Fruit fly (Drosophila melanogaster) whole organism, embryonic: ENCODE results near the gene CG31445.
A peak's percentile ranks its signal among the peaks of the same experiment; 100 is the strongest.

Experiments
- Asciz ChIP-seq: fragments of 200-800 bp; sonication (Bioruptor generic); optimal IDR thresholded peaks from 2 replicates; lab custom pipeline; 2017; ENCODE audit warnings: missing biosample characterization, mild to moderate bottlenecking, missing genetic modification characterization, missing genetic modification reagents
- Atf3 ChIP-seq: fragments of 200-800 bp; sonication (Bioruptor generic); optimal IDR thresholded peaks from 3 replicates; lab custom pipeline; 2016; ENCODE audit warnings: missing biosample characterization, missing genetic modification characterization
- Atf6 ChIP-seq: fragments of 200-800 bp; sonication (Bioruptor generic); IDR thresholded peaks from 2 replicates; pipeline ENCODE4 v1.3.6; 2022; ENCODE audit warnings: missing biosample characterization, missing genetic modification characterization
- Bteb2 ChIP-seq: fragments of 200-800 bp; sonication (Bioruptor generic); optimal IDR thresholded peaks from 2 replicates; lab custom pipeline; 2016; ENCODE audit warnings: missing biosample characterization, missing genetic modification characterization
- CG10209 ChIP-seq: fragments of 200-800 bp; sonication (Bioruptor generic); optimal IDR thresholded peaks from 3 replicates; lab custom pipeline; 2017; ENCODE audit warnings: missing biosample characterization, mild to moderate bottlenecking, missing genetic modification characterization, missing genetic modification reagents
- CG10366 ChIP-seq: fragments of 200-800 bp; sonication (Bioruptor generic); IDR thresholded peaks from 2 replicates; pipeline ENCODE4 v1.3.6; 2022; ENCODE audit warnings: missing biosample characterization, missing genetic modification characterization
- CG10462 ChIP-seq: fragments of 200-800 bp; sonication (Bioruptor generic); optimal IDR thresholded peaks from 2 replicates; lab custom pipeline; 2016; ENCODE audit warnings: missing biosample characterization, missing genetic modification characterization
- CG15011 ChIP-seq: fragments of 200-800 bp; sonication (Bioruptor generic); optimal IDR thresholded peaks from 3 replicates; lab custom pipeline; 2018; ENCODE audit warnings: missing biosample characterization, mild to moderate bottlenecking, missing genetic modification characterization
- CG15073 ChIP-seq: fragments of 200-800 bp; sonication (Bioruptor generic); optimal IDR thresholded peaks from 2 replicates; lab custom pipeline; 2016; ENCODE audit warnings: missing biosample characterization, missing genetic modification characterization
- CG1647 ChIP-seq: fragments of 200-800 bp; sonication (Bioruptor generic); optimal IDR thresholded peaks from 3 replicates; lab custom pipeline; 2016; ENCODE audit warnings: missing biosample characterization, missing genetic modification characterization
- CG16779 ChIP-seq: fragments of 200-800 bp; sonication (Bioruptor generic); IDR thresholded peaks from 2 replicates; pipeline ENCODE4 v1.3.6; 2022; ENCODE audit warnings: missing biosample characterization, missing genetic modification characterization
- CG16813 ChIP-seq: fragments of 200-800 bp; sonication (Bioruptor generic); IDR thresholded peaks from 3 replicates; pipeline ENCODE4 v1.3.6; 2022; ENCODE audit warnings: missing biosample characterization, missing genetic modification characterization; ENCODE audit not compliant: partially characterized antibody
- CG2199 ChIP-seq: fragments of 200-800 bp; sonication (Bioruptor generic); IDR thresholded peaks from 3 replicates; pipeline ENCODE4 v1.3.6; 2022; ENCODE audit warnings: missing biosample characterization, missing genetic modification characterization
- CG4820 ChIP-seq: fragments of 200-800 bp; sonication (Bioruptor generic); optimal IDR thresholded peaks from 3 replicates; lab custom pipeline; 2016; ENCODE audit warnings: missing biosample characterization, missing genetic modification characterization
- CG6272 ChIP-seq: fragments of 200-800 bp; sonication (Bioruptor generic); IDR thresholded peaks from 2 replicates; pipeline ENCODE4 v1.3.6; 2022; ENCODE audit warnings: missing biosample characterization, missing genetic modification characterization
- CG6654 ChIP-seq: fragments of 200-800 bp; sonication (Bioruptor generic); optimal IDR thresholded peaks from 2 replicates; lab custom pipeline; 2017; ENCODE audit warnings: missing biosample characterization, mild to moderate bottlenecking, missing genetic modification characterization
- CG6813 ChIP-seq: fragments of 200-800 bp; sonication (Bioruptor generic); optimal IDR thresholded peaks from 2 replicates; lab custom pipeline; 2017; ENCODE audit warnings: missing biosample characterization, missing genetic modification characterization, mild to moderate bottlenecking, moderate library complexity, missing genetic modification reagents
- CG7357 ChIP-seq: fragments of 200-800 bp; sonication (Bioruptor generic); IDR thresholded peaks from 3 replicates; pipeline ENCODE4 v1.3.6; 2022; ENCODE audit warnings: missing biosample characterization, missing genetic modification characterization
- CG7928 ChIP-seq: fragments of 200-800 bp; sonication (Bioruptor generic); optimal IDR thresholded peaks from 2 replicates; lab custom pipeline; 2017; ENCODE audit warnings: missing biosample characterization, mild to moderate bottlenecking, missing genetic modification characterization
- D ChIP-seq, 2 experiments: fragments of 200-800 bp in 1 of 2; fragments of >200 bp in 1 of 2; sonication (Bioruptor generic) in 1 of 2; optimal IDR thresholded peaks; 2 replicates in 1 of 2; 3 replicates in 1 of 2; lab custom pipeline; 2017; ENCODE audit warnings: mild to moderate bottlenecking in 1 of 2, missing biosample characterization in 1 of 2, missing genetic modification characterization in 1 of 2, missing genetic modification reagents in 1 of 2
- Dad ChIP-seq: fragments of 200-800 bp; sonication (Bioruptor generic); optimal IDR thresholded peaks from 3 replicates; lab custom pipeline; 2016; ENCODE audit warnings: missing biosample characterization, missing genetic modification characterization
- Drgx ChIP-seq: fragments of 200-800 bp; sonication (Bioruptor generic); IDR thresholded peaks from 2 replicates; pipeline ENCODE4 v1.3.6; 2022; ENCODE audit warnings: missing biosample characterization, missing genetic modification characterization
- E2f2 ChIP-seq: fragments of 200-800 bp; sonication (Bioruptor generic); IDR thresholded peaks from 2 replicates; pipeline ENCODE4 v1.3.6; 2022; ENCODE audit warnings: missing biosample characterization, missing genetic modification characterization
- Gsc ChIP-seq: fragments of 200-800 bp; sonication (Bioruptor generic); IDR thresholded peaks from 2 replicates; pipeline ENCODE4 v1.3.6; 2022; ENCODE audit warnings: missing biosample characterization, missing genetic modification characterization
- H2.0 ChIP-seq: fragments of 200-800 bp; sonication (Bioruptor generic); IDR thresholded peaks from 2 replicates; pipeline ENCODE4 v1.3.6; 2022; ENCODE audit warnings: missing biosample characterization, missing genetic modification characterization
- Jarid2 ChIP-seq: fragments of 200-800 bp; sonication (Bioruptor generic); optimal IDR thresholded peaks from 3 replicates; lab custom pipeline; 2017; ENCODE audit warnings: mild to moderate bottlenecking, missing biosample characterization, missing genetic modification reagents, missing genetic modification characterization
- MBD-R2 ChIP-seq: fragments of 200-800 bp; sonication (Bioruptor generic); IDR thresholded peaks from 2 replicates; pipeline ENCODE4 v1.3.6; 2022; ENCODE audit warnings: missing biosample characterization, missing genetic modification characterization
- Oli ChIP-seq: fragments of 200-800 bp; sonication (Bioruptor generic); optimal IDR thresholded peaks from 2 replicates; lab custom pipeline; 2018; ENCODE audit warnings: missing biosample characterization, mild to moderate bottlenecking, missing genetic modification characterization, moderate library complexity
- Opbp ChIP-seq: fragments of 200-800 bp; sonication (Bioruptor generic); IDR thresholded peaks from 3 replicates; pipeline ENCODE4 v1.3.6; 2022; ENCODE audit warnings: missing biosample characterization, missing genetic modification characterization; ENCODE audit not compliant: partially characterized antibody
- Xbp1 ChIP-seq: fragments of 200-800 bp; sonication (Bioruptor generic); optimal IDR thresholded peaks from 3 replicates; lab custom pipeline; 2016; ENCODE audit warnings: missing biosample characterization, mild to moderate bottlenecking, missing genetic modification characterization
- YL-1 ChIP-seq: fragments of 200-800 bp; sonication (Bioruptor generic); optimal IDR thresholded peaks from 3 replicates; lab custom pipeline; 2017; ENCODE audit warnings: missing biosample characterization, mild to moderate bottlenecking, missing genetic modification characterization
- ara ChIP-seq: fragments of 200-800 bp; sonication (Bioruptor generic); IDR thresholded peaks from 2 replicates; pipeline ENCODE4 v1.3.6; 2022; ENCODE audit warnings: missing biosample characterization, missing genetic modification characterization
- az2 ChIP-seq: fragments of 200-800 bp; sonication (Bioruptor generic); optimal IDR thresholded peaks from 3 replicates; lab custom pipeline; 2016; ENCODE audit warnings: missing biosample characterization, missing genetic modification characterization
- croc ChIP-seq: fragments of 200-800 bp; sonication (Bioruptor generic); conservative IDR thresholded peaks from 3 replicates; pipeline ENCODE4 v1.3.6; 2022; ENCODE audit warnings: missing biosample characterization, missing genetic modification characterization
- da ChIP-seq: fragments of 200-800 bp; sonication (Bioruptor generic); optimal IDR thresholded peaks from 2 replicates; lab custom pipeline; 2016; ENCODE audit warnings: missing biosample characterization, missing genetic modification characterization
- ewg ChIP-seq: fragments of 200-800 bp; sonication (Bioruptor generic); optimal IDR thresholded peaks from 3 replicates; lab custom pipeline; 2017; ENCODE audit warnings: mild to moderate bottlenecking, missing biosample characterization, missing genetic modification reagents, missing genetic modification characterization
- gfzf ChIP-seq: fragments of 200-800 bp; sonication (Bioruptor generic); optimal IDR thresholded peaks from 2 replicates; lab custom pipeline; 2016; ENCODE audit warnings: missing biosample characterization, mild to moderate bottlenecking, missing genetic modification characterization, moderate library complexity
- grn ChIP-seq: fragments of 200-800 bp; sonication (Bioruptor generic); optimal IDR thresholded peaks from 3 replicates; lab custom pipeline; 2017; ENCODE audit warnings: missing biosample characterization, missing genetic modification characterization
- gsb ChIP-seq: fragments of 200-800 bp; sonication (Bioruptor generic); IDR thresholded peaks from 2 replicates; pipeline ENCODE4 v1.3.6; 2022; ENCODE audit warnings: missing biosample characterization, missing genetic modification characterization
- luna ChIP-seq: fragments of 200-800 bp; sonication (Bioruptor generic); optimal IDR thresholded peaks from 2 replicates; lab custom pipeline; 2016; ENCODE audit warnings: missing biosample characterization, missing genetic modification characterization
- nom ChIP-seq: fragments of 200-800 bp; sonication (Bioruptor generic); optimal IDR thresholded peaks from 2 replicates; lab custom pipeline; 2017; ENCODE audit warnings: missing biosample characterization, missing genetic modification characterization, mild to moderate bottlenecking, moderate library complexity, missing genetic modification reagents
- oc ChIP-seq: fragments of 200-800 bp; sonication (Bioruptor generic); optimal IDR thresholded peaks from 2 replicates; lab custom pipeline; 2018; ENCODE audit warnings: missing biosample characterization, mild to moderate bottlenecking, missing genetic modification characterization, moderate library complexity
- pnt ChIP-seq: fragments of 200-800 bp; sonication (Bioruptor generic); optimal IDR thresholded peaks from 3 replicates; lab custom pipeline; 2016; ENCODE audit warnings: missing biosample characterization, missing genetic modification characterization
- ranshi ChIP-seq: fragments of 200-800 bp; sonication (Bioruptor generic); IDR thresholded peaks from 2 replicates; pipeline ENCODE4 v1.3.6; 2022; ENCODE audit warnings: missing biosample characterization, missing genetic modification characterization
- repo ChIP-seq: fragments of 200-800 bp; sonication (Bioruptor generic); optimal IDR thresholded peaks from 2 replicates; lab custom pipeline; 2016; ENCODE audit warnings: missing biosample characterization, missing genetic modification characterization
- ro ChIP-seq: fragments of 200-800 bp; sonication (Bioruptor generic); IDR thresholded peaks from 2 replicates; pipeline ENCODE4 v1.3.6; 2022; ENCODE audit warnings: missing biosample characterization, missing genetic modification characterization
- sens ChIP-seq: fragments of 200-800 bp; sonication (Bioruptor generic); peaks from one replicate; lab custom pipeline; 2016; ENCODE audit warnings: missing biosample characterization, missing genetic modification characterization
- so ChIP-seq: fragments of 200-800 bp; sonication (Bioruptor generic); IDR thresholded peaks from 3 replicates; pipeline ENCODE4 v1.3.6; 2022; ENCODE audit warnings: missing biosample characterization, missing genetic modification characterization
- sob ChIP-seq: fragments of 200-800 bp; sonication (Bioruptor generic); IDR thresholded peaks from 2 replicates; pipeline ENCODE4 v1.3.6; 2022; ENCODE audit warnings: missing biosample characterization, missing genetic modification characterization
- tx ChIP-seq: fragments of 200-800 bp; sonication (Bioruptor generic); optimal IDR thresholded peaks from 2 replicates; lab custom pipeline; 2016; ENCODE audit warnings: missing biosample characterization, missing genetic modification characterization

The CG31445 gene

dm6 chr3R:29222891-29223842 lies 21.5 kb downstream of the CG31445 start, which contains the start of the genes Cisd2 and Brd8:
Gene Cisd2 (minus strand): TSS chr3R:29223428.
Gene Brd8 (plus strand): TSS chr3R:29223485.
- TF ChIP-seq ranshi (GFP tag; lab: Robert Waterston, UW) (no peak), CG2199 (GFP tag; lab: Robert Waterston, UW) (no peak), Jarid2 (GFP tag; lab: Kevin White, UChicago) (no peak), sob (GFP tag; lab: Robert Waterston, UW) (0 out of 2 replicates have a peak, but pooled peaks have one; percentile 27), tx (GFP tag; lab: Kevin White, UChicago) (no peak), nom (GFP tag; lab: Kevin White, UChicago) (no peak), pnt (GFP tag; lab: Kevin White, UChicago) (no peak), repo (peak; percentile 29), MBD-R2 (GFP tag; lab: Robert Waterston, UW) (peak; percentile 93), CG16779 (GFP tag; lab: Robert Waterston, UW) (no peak), ro (GFP tag; lab: Robert Waterston, UW) (no peak), CG16813 (GFP tag; lab: Robert Waterston, UW) (peak; percentile 92), ara (GFP tag; lab: Robert Waterston, UW) (no peak), ewg (GFP tag; lab: Kevin White, UChicago) (no peak), D (optimal IDR thresholded peaks at IDR 0.05; lab: Kevin White, UChicago) (no peak), D (GFP tag; optimal IDR thresholded peaks at IDR 0.05; lab: Kevin White, UChicago) (no peak), Opbp (GFP tag; lab: Robert Waterston, UW) (peak; percentile 96), CG7357 (no peak), Xbp1 (no peak), sens (GFP tag; lab: Kevin White, UChicago) (no peak), CG6654 (GFP tag; lab: Kevin White, UChicago) (no peak), so (GFP tag; lab: Robert Waterston, UW) (no peak), Atf3 (GFP tag; lab: Kevin White, UChicago) (no peak), az2 (no peak), CG15073 (GFP tag; lab: Kevin White, UChicago) (no peak), da (GFP tag; lab: Kevin White, UChicago) (no peak), CG10366 (GFP tag; lab: Robert Waterston, UW) (no peak), gsb (GFP tag; lab: Robert Waterston, UW) (no peak), CG10209 (GFP tag; lab: Kevin White, UChicago) (no peak), H2.0 (GFP tag; lab: Robert Waterston, UW) (no peak), croc (GFP tag; lab: Robert Waterston, UW) (no peak), CG10462 (GFP tag; lab: Kevin White, UChicago) (no peak), YL-1 (GFP tag; lab: Kevin White, UChicago) (peak; percentile 79), CG1647 (no peak), Asciz (GFP tag; lab: Kevin White, UChicago) (no peak), oc (tag; lab: Kevin White, UChicago) (no peak), CG6272 (GFP tag; lab: Robert Waterston, UW) (no peak), gfzf (peak; percentile 53), Dad (GFP tag; lab: Kevin White, UChicago) (no peak), Bteb2 (GFP tag; lab: Kevin White, UChicago) (no peak), CG4820 (GFP tag; lab: Kevin White, UChicago) (no peak), grn (GFP tag; lab: Kevin White, UChicago) (peak; percentile 29), Oli (no peak), Drgx (no peak), Gsc (GFP tag; lab: Robert Waterston, UW) (no peak), CG7928 (GFP tag; lab: Kevin White, UChicago) (peak; percentile 25), Atf6 (GFP tag; lab: Robert Waterston, UW) (no peak), luna (GFP tag; lab: Kevin White, UChicago) (no peak), CG6813 (GFP tag; lab: Kevin White, UChicago) (no peak), E2f2 (peak; percentile 62), CG15011 (GFP tag; lab: Kevin White, UChicago) (no peak)
